Worm (Caenorhabditis elegans) whole organism, young adult: ENCODE measurements around the gene T02H6.9.

Source experiments
- athp-1 ChIP-seq: sonication (generic microtip); optimal IDR thresholded peaks from 2 replicates; lab custom pipeline; 2017; ENCODE audit warnings: mild to moderate bottlenecking, missing genetic modification characterization, missing compliant biosample characterization
- ceh-91 ChIP-seq: fragments of 200-800 bp; sonication (Bioruptor generic); IDR thresholded peaks from 2 replicates; pipeline ENCODE4 v1.3.6; 2022; ENCODE audit warnings: missing genetic modification reagents, missing genetic modification characterization, missing compliant biosample characterization
- rcor-1 ChIP-seq: fragments of 200-800 bp; sonication (Bioruptor generic); IDR thresholded peaks from 2 replicates; pipeline ENCODE4 v1.3.6; 2022; ENCODE audit warnings: missing genetic modification reagents, missing genetic modification characterization, missing compliant biosample characterization
- rec-8 ChIP-seq, 2 experiments: sonication (generic microtip); optimal IDR thresholded peaks; 2 replicates each; lab custom pipeline; 2016; ENCODE audit warnings: mild to moderate bottlenecking in 2 of 2, missing genetic modification characterization in 2 of 2, missing genetic modification reagents in 2 of 2, missing genotype in 2 of 2, missing biosample characterization in 1 of 2, missing compliant biosample characterization in 1 of 2, moderate library complexity in 1 of 2
- snpc-1.3 ChIP-seq: sonication (generic microtip); optimal IDR thresholded peaks from 2 replicates; lab custom pipeline; 2017; ENCODE audit warnings: missing genetic modification characterization, mild to moderate bottlenecking, missing compliant biosample characterization, antibody characterized with exemption, moderate library complexity, missing genotype, missing genetic modification reagents; ENCODE audit not compliant: insufficient read depth
- unc-130 ChIP-seq: sonication (generic microtip); optimal IDR thresholded peaks from 2 replicates; lab custom pipeline; 2016; ENCODE audit warnings: missing genetic modification reagents, missing genetic modification characterization, missing compliant biosample characterization
- unc-62 ChIP-seq: fragments of 150-350 bp; optimal IDR thresholded peaks from 2 replicates; lab custom pipeline; 2014; ENCODE audit warnings: missing biosample characterization, missing genetic modification reagents, missing genetic modification characterization

ce11 chrII:723488-723887, 44.8 kb downstream of the T02H6.9 start, which contains the start of gene rfip-2:
- no peak for TF ChIP-seq unc-130 (GFP tag; lab: Kevin White, UChicago)
- no peak for TF ChIP-seq snpc-1.3 (tag; lab: Kevin White, UChicago)
- TF ChIP-seq athp-1 (tag; lab: Kevin White, UChicago): no peak
- TF ChIP-seq rec-8 (tag; optimal IDR thresholded peaks at IDR 0.05; lab: Kevin White, UChicago): no peak
- TF ChIP-seq ceh-91 (GFP tag; lab: Robert Waterston, UW): no peak
- TF ChIP-seq rcor-1 (GFP tag; lab: Robert Waterston, UW): no peak
- no peak for TF ChIP-seq unc-62 (GFP tag; lab: Kevin White, UChicago)
